Fruit fly (Drosophila melanogaster): ENCODE results near the gene AnxB10.

dm6 chrX:20122153-20122552 is 51.2 kb downstream of the AnxB10 start, which contains the start of gene CG34331:
- no peak for TF ChIP-seq EcR (GFP tag; optimal IDR thresholded peaks at IDR 0.05)
- TF ChIP-seq pan (optimal IDR thresholded peaks at IDR 0.05): no peak
- no peak for TF ChIP-seq usp (GFP tag; optimal IDR thresholded peaks at IDR 0.05)
- no peak for TF ChIP-seq CG8478 (optimal IDR thresholded peaks at IDR 0.05)
- no peak for TF ChIP-seq Dll (optimal IDR thresholded peaks at IDR 0.05)
- no peak for TF ChIP-seq psq (optimal IDR thresholded peaks at IDR 0.05)
